Fruit fly (Drosophila melanogaster): ENCODE data around the gene CG13674.

The CG13674 gene

DNA sequence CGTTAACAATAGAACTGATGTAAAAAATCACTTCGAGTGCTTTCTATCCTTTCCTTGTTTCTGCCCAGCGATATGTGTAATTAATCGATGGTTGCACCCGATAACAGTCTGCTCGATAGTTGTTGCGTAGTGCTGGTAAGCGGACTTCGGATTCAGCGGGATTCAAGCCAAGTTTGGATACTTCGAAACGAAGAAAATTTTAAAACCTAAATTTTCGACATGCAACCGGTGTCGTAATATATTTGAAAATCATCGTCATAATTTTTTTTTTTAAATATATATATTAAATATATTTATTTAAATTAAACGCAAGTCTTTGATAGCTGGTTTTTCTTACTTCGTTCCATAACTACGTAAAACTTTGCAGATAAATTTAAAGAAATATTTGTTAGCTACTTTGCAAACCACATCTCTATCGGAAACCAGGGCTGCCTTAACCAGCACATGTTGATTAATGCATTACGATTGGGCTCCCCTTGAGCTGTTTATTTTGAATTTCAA is 21.0 kb downstream of the CG13674 start, which contains the start of the genes UbcE2M and Dhps (continued):
- TF ChIP-seq Abd-B (GFP tag; optimal IDR thresholded peaks at IDR 0.05): peak; percentile 87
- peak; percentile 72; the same call in 2 of the 3 replicates for TF ChIP-seq mld (GFP tag; IDR thresholded peaks at IDR 0.05; ENCODE audit: partially characterized antibody)
- no peak for TF ChIP-seq z (GFP tag; IDR thresholded peaks at IDR 0.05)
- no peak for TF ChIP-seq CG15601 (tag; optimal IDR thresholded peaks at IDR 0.05)
- TF ChIP-seq CG7372 (GFP tag; IDR thresholded peaks at IDR 0.05): 0 out of 2 replicates have a peak, but pooled peaks have one; percentile 32
- TF ChIP-seq CG6689 (GFP tag; IDR thresholded peaks at IDR 0.05): peak; percentile 61
- TF ChIP-seq CG5245 (GFP tag; optimal IDR thresholded peaks at IDR 0.05): no peak
- peak; percentile 56 for TF ChIP-seq HLH54F (GFP tag; optimal IDR thresholded peaks at IDR 0.05)
- TF ChIP-seq Lim3 (GFP tag; IDR thresholded peaks at IDR 0.05): no peak
- peak; percentile 81 for TF ChIP-seq stwl (tag; optimal IDR thresholded peaks at IDR 0.05)
- TF ChIP-seq CG2712 (tag; optimal IDR thresholded peaks at IDR 0.05): peak; percentile 75
- TF ChIP-seq CG8281 (tag; optimal IDR thresholded peaks at IDR 0.05): peak; percentile 23
- no peak for TF ChIP-seq Nf-YB (GFP tag; optimal IDR thresholded peaks at IDR 0.05)
- TF ChIP-seq CG33213 (GFP tag; optimal IDR thresholded peaks at IDR 0.05): no peak
- TF ChIP-seq CG11696 (GFP tag; IDR thresholded peaks at IDR 0.05): no peak
- TF ChIP-seq ap (GFP tag; IDR thresholded peaks at IDR 0.05): no peak
- peak; percentile 33; the same call in 1 of the 3 replicates for TF ChIP-seq B-H1 (GFP tag; IDR thresholded peaks at IDR 0.05)
- TF ChIP-seq CG2875 (GFP tag; optimal IDR thresholded peaks at IDR 0.05): no peak
- no peak for TF ChIP-seq CrebB (tag; optimal IDR thresholded peaks at IDR 0.05)
- TF ChIP-seq MESR4 (GFP tag; optimal IDR thresholded peaks at IDR 0.05): no peak
- TF ChIP-seq Usf (GFP tag; optimal IDR thresholded peaks at IDR 0.05): peak; percentile 73
- peak; percentile 59; the same call in 1 of the 3 replicates for TF ChIP-seq H15 (GFP tag; IDR thresholded peaks at IDR 0.05)
- no peak for TF ChIP-seq CG3838 (GFP tag; optimal IDR thresholded peaks at IDR 0.05)
- peak; percentile 80 for TF ChIP-seq CG11456 (GFP tag; IDR thresholded peaks at IDR 0.05)
- TF ChIP-seq sc (optimal IDR thresholded peaks at IDR 0.05): no peak
- TF ChIP-seq sc (GFP tag; optimal IDR thresholded peaks at IDR 0.05): peak; percentile 57
- no peak for TF ChIP-seq HLHmδ (GFP tag; optimal IDR thresholded peaks at IDR 0.05)
- no peak for TF ChIP-seq TFAM (GFP tag; optimal IDR thresholded peaks at IDR 0.05)
- no peak for TF ChIP-seq CG10321 (GFP tag; IDR thresholded peaks at IDR 0.05)
- TF ChIP-seq Myb (GFP tag; optimal IDR thresholded peaks at IDR 0.05): peak; percentile 66
- peak; percentile 43 for TF ChIP-seq jumu (GFP tag; optimal IDR thresholded peaks at IDR 0.05)
- no peak for TF ChIP-seq CG17912 (GFP tag; optimal IDR thresholded peaks at IDR 0.05)
- TF ChIP-seq insv (GFP tag; optimal IDR thresholded peaks at IDR 0.05): peak in 1 of 2 experiments; percentile 30
- TF ChIP-seq CG34224 (GFP tag; IDR thresholded peaks at IDR 0.05; ENCODE audit: partially characterized antibody): peak; percentile 59
- TF ChIP-seq Hr78 (GFP tag; optimal IDR thresholded peaks at IDR 0.05): no peak
- peak; percentile 53 for TF ChIP-seq nerfin-2 (GFP tag; IDR thresholded peaks at IDR 0.05; ENCODE audit: partially characterized antibody)
- TF ChIP-seq CG16813 (GFP tag; IDR thresholded peaks at IDR 0.05; ENCODE audit: partially characterized antibody): peak; percentile 82
- no peak for TF ChIP-seq CG10959 (GFP tag; IDR thresholded peaks at IDR 0.05)
- TF ChIP-seq esg (GFP tag; conservative IDR thresholded peaks at IDR 0.05): peak; percentile 66
- no peak for TF ChIP-seq sim (GFP tag; IDR thresholded peaks at IDR 0.05)
- TF ChIP-seq p53 (GFP tag; optimal IDR thresholded peaks at IDR 0.05): no peak
- no peak for TF ChIP-seq cg (GFP tag; optimal IDR thresholded peaks at IDR 0.05)
- TF ChIP-seq CG7556 (GFP tag; optimal IDR thresholded peaks at IDR 0.05): peak; percentile 70
- TF ChIP-seq CG11247 (GFP tag; IDR thresholded peaks at IDR 0.05): peak; percentile 50; the same call in 1 of the 2 replicates
- no peak for TF ChIP-seq nau (GFP tag; optimal IDR thresholded peaks at IDR 0.05)
- peak; percentile 70 for TF ChIP-seq PHDP (tag; optimal IDR thresholded peaks at IDR 0.05)
- TF ChIP-seq Aef1 (GFP tag; IDR thresholded peaks at IDR 0.05): no peak; the same call in 1 of the 3 replicates
- no peak for TF ChIP-seq Mes4 (GFP tag; optimal IDR thresholded peaks at IDR 0.05)
- peak; percentile 47 for TF ChIP-seq kay (GFP tag; optimal IDR thresholded peaks at IDR 0.05)
- peak; percentile 95 for TF ChIP-seq Sry-β (GFP tag; optimal IDR thresholded peaks at IDR 0.05)

All from whole organism, embryonic.